Worm (Caenorhabditis elegans): ENCODE measurements around the gene Y45F3A.1.

ce11 chrIII:10608161-10608560 is 46.4 kb upstream of the Y45F3A.1 start:
- no peak for TF ChIP-seq T22C8.4 (GFP tag; IDR thresholded peaks at IDR 0.05)
- no peak for TF ChIP-seq klf-2 (GFP tag; conservative IDR thresholded peaks at IDR 0.05)
- no peak for TF ChIP-seq tab-1 (GFP tag; IDR thresholded peaks at IDR 0.05)

Data from whole organism, midembryonic.